Worm (Caenorhabditis elegans): ENCODE results near the gene abu-13.
A peak's percentile ranks its signal among the peaks of the same experiment; 100 is the strongest.

The abu-13 gene

DNA sequence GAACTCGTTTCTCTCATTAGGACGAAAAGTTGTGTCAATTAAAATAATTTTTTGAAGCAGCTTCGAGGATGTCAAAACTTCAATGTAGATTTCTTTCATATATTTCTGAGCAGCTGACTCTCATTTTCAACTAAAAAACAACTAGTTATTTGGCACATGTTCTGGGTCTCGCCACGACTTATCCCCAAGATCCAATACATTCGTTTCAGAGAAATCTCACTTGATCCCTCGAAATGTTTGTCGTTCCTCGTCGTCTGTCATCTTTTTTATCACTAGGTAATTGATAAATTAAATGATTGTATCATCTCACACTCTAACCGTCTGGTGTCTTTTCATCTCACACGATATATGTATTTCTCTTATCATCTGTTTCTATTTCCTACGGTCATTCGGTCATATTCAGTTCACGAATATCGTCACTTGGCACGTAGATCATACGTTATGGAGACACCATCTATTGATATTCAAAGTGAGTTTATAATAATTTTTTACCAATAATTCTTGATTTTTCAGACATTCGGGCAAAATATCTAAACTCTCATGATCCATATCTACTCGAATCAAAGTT lies 16.3 kb upstream of the abu-13 start, which contains the start of the genes rpn-6.1 and F57B9.1:
Gene rpn-6.1 (minus strand): TSS at position 65 of the 568 bp plus-strand sequence.
Gene F57B9.1 (plus strand): TSS at position 154 of the 568 bp plus-strand sequence.
- TF ChIP-seq ztf-4 (tag; optimal IDR thresholded peaks at IDR 0.05) (no peak), nfya-1 (tag; optimal IDR thresholded peaks at IDR 0.05; ENCODE audit: insufficient read depth) (peak; percentile 21), eor-1 (tag; optimal IDR thresholded peaks at IDR 0.05) (no peak), pqm-1 (tag; optimal IDR thresholded peaks at IDR 0.05) (peak; percentile 13), egl-27 (tag; optimal IDR thresholded peaks at IDR 0.05) (no peak), nhr-67 (tag; optimal IDR thresholded peaks at IDR 0.05) (no peak), ceh-16 (tag; optimal IDR thresholded peaks at IDR 0.05) (no peak), elt-1 (tag; optimal IDR thresholded peaks at IDR 0.05) (no peak), nhr-12 (tag; optimal IDR thresholded peaks at IDR 0.05) (no peak), egl-5 (tag; optimal IDR thresholded peaks at IDR 0.05) (peak; percentile 55), elt-2 (tag; optimal IDR thresholded peaks at IDR 0.05) (peak; percentile 59), daf-12 (tag; optimal IDR thresholded peaks at IDR 0.05) (no peak), tbx-2 (tag; optimal IDR thresholded peaks at IDR 0.05) (no peak), nhr-77 (tag; optimal IDR thresholded peaks at IDR 0.05) (no peak), ama-1 (optimal IDR thresholded peaks at IDR 0.05) (no peak)

DNA sequence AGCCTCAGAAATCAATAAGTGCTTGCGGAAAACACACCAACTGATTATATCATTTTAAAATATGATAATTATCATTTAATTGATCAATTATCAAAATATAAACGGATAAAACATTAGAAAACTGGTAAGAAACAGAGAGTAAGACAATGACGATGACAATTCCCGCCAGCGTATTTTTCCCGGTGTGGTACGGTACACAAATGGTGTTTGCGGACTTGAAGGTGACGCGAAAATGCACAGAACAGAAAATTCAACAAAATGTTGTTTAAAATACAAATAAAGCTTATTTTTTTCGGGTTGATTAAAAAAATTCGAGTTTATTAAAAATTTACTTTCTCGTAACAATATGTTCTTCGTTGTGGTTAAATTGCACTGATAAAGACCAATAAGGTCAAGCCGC lies 15.5 kb upstream of the abu-13 start:
- TF ChIP-seq unc-39 (tag; optimal IDR thresholded peaks at IDR 0.05) = no peak
- no peak for TF ChIP-seq fkh-10 (GFP tag; optimal IDR thresholded peaks at IDR 0.05)
- no peak for TF ChIP-seq zag-1 (tag; optimal IDR thresholded peaks at IDR 0.05)
- TF ChIP-seq lin-15B (tag; optimal IDR thresholded peaks at IDR 0.05) = peak; percentile 46
- TF ChIP-seq skn-1 (tag; optimal IDR thresholded peaks at IDR 0.05) = peak; percentile 95
- no peak for TF ChIP-seq R02D3.7 (tag; optimal IDR thresholded peaks at IDR 0.05)
- TF ChIP-seq sea-2 (GFP tag; optimal IDR thresholded peaks at IDR 0.05) = no peak
- no peak for TF ChIP-seq eor-1 (tag; optimal IDR thresholded peaks at IDR 0.05)
- no peak for TF ChIP-seq jun-1 (tag; optimal IDR thresholded peaks at IDR 0.05)
- peak; percentile 81 for TF ChIP-seq pha-4 (tag; optimal IDR thresholded peaks at IDR 0.05)
- no peak for TF ChIP-seq fkh-2 (tag; optimal IDR thresholded peaks at IDR 0.05)
- peak; percentile 81 for TF ChIP-seq nfya-1 (tag; optimal IDR thresholded peaks at IDR 0.05; ENCODE audit: insufficient read depth)
- peak; percentile 13 for TF ChIP-seq elt-2 (tag; optimal IDR thresholded peaks at IDR 0.05)
- TF ChIP-seq nhr-23 (tag; optimal IDR thresholded peaks at IDR 0.05) = peak; percentile 12
- no peak for TF ChIP-seq nhr-11 (tag; optimal IDR thresholded peaks at IDR 0.05)
- TF ChIP-seq nhr-237 (tag; optimal IDR thresholded peaks at IDR 0.05) = no peak
- TF ChIP-seq ceh-82 (tag; optimal IDR thresholded peaks at IDR 0.05) = no peak
- no peak for TF ChIP-seq tbx-2 (tag; optimal IDR thresholded peaks at IDR 0.05)
- no peak for TF ChIP-seq pqm-1 (tag; optimal IDR thresholded peaks at IDR 0.05)
- peak; percentile 41 for TF ChIP-seq hmg-11 (tag; optimal IDR thresholded peaks at IDR 0.05)
- no peak for TF ChIP-seq unc-62 (GFP tag; optimal IDR thresholded peaks at IDR 0.05)
- no peak for TF ChIP-seq aly-2 (tag; optimal IDR thresholded peaks at IDR 0.05)
- TF ChIP-seq ztf-4 (tag; optimal IDR thresholded peaks at IDR 0.05) = no peak
- no peak for TF ChIP-seq ceh-9 (tag; optimal IDR thresholded peaks at IDR 0.05)
- TF ChIP-seq egl-5 (tag; optimal IDR thresholded peaks at IDR 0.05) = peak; percentile 25
- TF ChIP-seq ceh-28 (tag; optimal IDR thresholded peaks at IDR 0.05) = no peak
- TF ChIP-seq ama-1 (optimal IDR thresholded peaks at IDR 0.05) = peak; percentile 40
- TF ChIP-seq mdl-1 (tag; optimal IDR thresholded peaks at IDR 0.05) = no peak
- no peak for TF ChIP-seq nhr-43 (tag; optimal IDR thresholded peaks at IDR 0.05; ENCODE audit: poor library complexity, severe bottlenecking)
- no peak for TF ChIP-seq egl-27 (tag; optimal IDR thresholded peaks at IDR 0.05)

DNA sequence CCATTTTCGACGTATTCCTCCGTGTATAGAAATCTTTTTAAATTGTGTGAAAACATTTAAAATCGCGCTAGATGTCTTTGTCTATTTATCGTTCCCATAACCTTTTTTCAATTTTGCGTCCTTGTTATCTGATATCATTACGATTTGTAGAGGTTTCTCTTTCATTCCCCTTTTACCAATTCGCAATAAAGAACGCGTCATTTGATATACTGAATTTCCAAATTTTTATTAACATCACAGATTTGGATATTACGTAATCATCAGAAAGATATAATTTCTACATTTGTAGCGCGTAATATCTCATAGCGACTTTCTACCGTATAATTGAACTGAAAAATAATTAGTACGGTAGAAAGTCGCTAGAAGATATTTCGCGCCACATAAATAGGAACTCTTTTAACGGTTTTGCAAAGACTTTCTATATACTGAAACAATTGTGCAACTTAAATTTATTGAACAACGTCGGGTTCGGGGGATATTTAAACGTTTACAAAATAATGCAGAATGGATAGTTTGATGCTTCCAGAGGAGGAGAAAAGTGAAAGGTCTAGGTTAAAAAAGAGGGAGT lies 13.1 kb upstream of the abu-13 start:
- TF ChIP-seq nhr-67 (tag; optimal IDR thresholded peaks at IDR 0.05) (no peak), aly-2 (tag; optimal IDR thresholded peaks at IDR 0.05) (peak; percentile 26)

DNA sequence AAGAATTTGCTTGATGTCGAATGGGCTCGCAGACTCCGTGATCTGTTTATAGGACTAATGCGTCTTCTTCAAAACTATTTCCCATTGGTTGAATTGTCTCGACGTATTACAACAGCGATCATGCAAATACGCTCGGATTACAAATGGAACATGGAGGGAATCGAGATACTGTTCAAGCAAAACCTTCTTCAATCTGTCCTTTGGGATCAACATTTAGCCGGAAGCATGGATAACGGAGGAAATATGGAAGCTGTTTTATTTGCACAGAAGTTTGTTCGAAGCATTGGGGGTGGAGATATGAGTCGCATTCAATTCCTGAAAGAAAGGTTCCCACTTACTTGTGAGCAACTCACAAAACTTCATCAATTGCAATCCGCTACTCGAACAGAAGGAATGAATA lies 10.1 kb upstream of the abu-13 start:
- TF ChIP-seq elt-3 (tag; optimal IDR thresholded peaks at IDR 0.05) (no peak), unc-62 (GFP tag; optimal IDR thresholded peaks at IDR 0.05) (no peak), nhr-76 (tag; optimal IDR thresholded peaks at IDR 0.05) (no peak), nhr-12 (tag; optimal IDR thresholded peaks at IDR 0.05) (no peak), lin-15B (tag; optimal IDR thresholded peaks at IDR 0.05) (no peak), skn-1 (tag; optimal IDR thresholded peaks at IDR 0.05) (no peak), ceh-16 (tag; optimal IDR thresholded peaks at IDR 0.05) (no peak), ztf-11 (tag; optimal IDR thresholded peaks at IDR 0.05) (no peak), nfya-1 (tag; optimal IDR thresholded peaks at IDR 0.05; ENCODE audit: insufficient read depth) (no peak), daf-12 (tag; optimal IDR thresholded peaks at IDR 0.05) (no peak), nhr-25 (tag; optimal IDR thresholded peaks at IDR 0.05) (no peak), nhr-237 (tag; optimal IDR thresholded peaks at IDR 0.05) (no peak), lin-39 (tag; optimal IDR thresholded peaks at IDR 0.05) (no peak), fkh-10 (GFP tag; optimal IDR thresholded peaks at IDR 0.05) (no peak), R02D3.7 (tag; optimal IDR thresholded peaks at IDR 0.05) (no peak), sea-2 (GFP tag; optimal IDR thresholded peaks at IDR 0.05) (no peak), zag-1 (tag; optimal IDR thresholded peaks at IDR 0.05) (no peak), mdl-1 (tag; optimal IDR thresholded peaks at IDR 0.05) (no peak), nhr-77 (tag; optimal IDR thresholded peaks at IDR 0.05) (no peak), ama-1 (optimal IDR thresholded peaks at IDR 0.05) (no peak)

Measured in whole organism, L3 larva.